Worm (Caenorhabditis elegans) whole organism, mixed stage, embryonic: ENCODE data around the gene F59A6.12.

Source experiments
- M03D4.4 ChIP-seq: sonication (generic microtip); optimal IDR thresholded peaks from 2 replicates; lab custom pipeline; 2017; ENCODE audit warnings: mild to moderate bottlenecking, missing genetic modification characterization, missing compliant biosample characterization
- bed-3 ChIP-seq: fragments of 200-800 bp; sonication (Bioruptor generic); optimal IDR thresholded peaks from 3 replicates; lab custom pipeline; 2018; ENCODE audit warnings: mild to moderate bottlenecking, missing genetic modification characterization, moderate library complexity, missing compliant biosample characterization
- blmp-1 ChIP-seq: fragments of 150-350 bp; optimal IDR thresholded peaks from 2 replicates; lab custom pipeline; 2014; ENCODE audit warnings: missing biosample characterization, missing genetic modification characterization
- ceh-39 ChIP-seq: fragments of 150-350 bp; optimal IDR thresholded peaks from 2 replicates; lab custom pipeline; 2014; ENCODE audit warnings: missing biosample characterization, missing genetic modification characterization
- ceh-43 ChIP-seq: fragments of 200-800 bp; sonication (Bioruptor generic); optimal IDR thresholded peaks from 2 replicates; lab custom pipeline; 2018; ENCODE audit warnings: mild to moderate bottlenecking, missing genetic modification characterization, moderate library complexity, missing compliant biosample characterization
- ceh-83 ChIP-seq: fragments of 200-800 bp; sonication (Bioruptor generic); optimal IDR thresholded peaks from 2 replicates; lab custom pipeline; 2018; ENCODE audit warnings: mild to moderate bottlenecking, missing genetic modification characterization, missing compliant biosample characterization
- ces-1 ChIP-seq: fragments of 150-350 bp; optimal IDR thresholded peaks from 2 replicates; lab custom pipeline; 2014; ENCODE audit warnings: missing biosample characterization, missing genetic modification reagents, missing genetic modification characterization
- cnd-1 ChIP-seq: fragments of 200-800 bp; sonication (Bioruptor generic); optimal IDR thresholded peaks from 2 replicates; lab custom pipeline; 2018; ENCODE audit warnings: mild to moderate bottlenecking, missing genetic modification characterization, missing compliant biosample characterization
- drap-1 ChIP-seq: fragments of 200-800 bp; sonication (Bioruptor generic); optimal IDR thresholded peaks from 3 replicates; lab custom pipeline; 2018; ENCODE audit warnings: mild to moderate bottlenecking, missing genetic modification characterization, missing compliant biosample characterization
- elt-1 ChIP-seq: sonication (generic microtip); optimal IDR thresholded peaks from 2 replicates; lab custom pipeline; 2017; ENCODE audit warnings: missing genetic modification characterization, mild to moderate bottlenecking, missing compliant biosample characterization, antibody characterized with exemption, moderate library complexity, borderline replicate concordance; ENCODE audit not compliant: insufficient read depth
- elt-3 ChIP-seq: fragments of 150-350 bp; optimal IDR thresholded peaks from 2 replicates; lab custom pipeline; 2014; ENCODE audit warnings: missing biosample characterization, missing genetic modification characterization
- flh-1 ChIP-seq: fragments of 200-800 bp; sonication (Bioruptor generic); optimal IDR thresholded peaks from 2 replicates; lab custom pipeline; 2018; ENCODE audit warnings: mild to moderate bottlenecking, missing genetic modification characterization, moderate library complexity, missing compliant biosample characterization
- ham-2 ChIP-seq: fragments of 200-800 bp; sonication (Bioruptor generic); optimal IDR thresholded peaks from 2 replicates; lab custom pipeline; 2018; ENCODE audit warnings: mild to moderate bottlenecking, missing genetic modification characterization, missing compliant biosample characterization
- hlh-1 ChIP-seq: fragments of 150-350 bp; optimal IDR thresholded peaks from 2 replicates; lab custom pipeline; 2014; ENCODE audit warnings: missing biosample characterization, missing genetic modification reagents, missing genetic modification characterization
- lin-13 ChIP-seq: fragments of 150-350 bp; optimal IDR thresholded peaks from 2 replicates; lab custom pipeline; 2014; ENCODE audit warnings: missing biosample characterization, missing genetic modification characterization
- lin-32 ChIP-seq: fragments of 200-800 bp; sonication (Bioruptor generic); optimal IDR thresholded peaks from 2 replicates; lab custom pipeline; 2018; ENCODE audit warnings: mild to moderate bottlenecking, missing genetic modification characterization, missing compliant biosample characterization
- lsy-2 ChIP-seq: fragments of 150-350 bp; optimal IDR thresholded peaks from 2 replicates; lab custom pipeline; 2014; ENCODE audit warnings: missing biosample characterization, missing genetic modification characterization
- mab-5 ChIP-seq: fragments of 150-350 bp; optimal IDR thresholded peaks from 2 replicates; lab custom pipeline; 2014; ENCODE audit warnings: missing biosample characterization, missing genetic modification characterization
- mep-1 ChIP-seq: fragments of 150-350 bp; optimal IDR thresholded peaks from 2 replicates; lab custom pipeline; 2017; ENCODE audit warnings: missing biosample characterization, missing genetic modification reagents, missing genetic modification characterization, inconsistent platforms
- mls-2 ChIP-seq: sonication (generic microtip); optimal IDR thresholded peaks from 2 replicates; lab custom pipeline; 2016; ENCODE audit warnings: mild to moderate bottlenecking, missing genetic modification characterization, moderate library complexity, missing compliant biosample characterization
- nhr-12 ChIP-seq: fragments of 150-350 bp; optimal IDR thresholded peaks from 2 replicates; lab custom pipeline; 2014; ENCODE audit warnings: missing biosample characterization, missing genetic modification characterization
- nhr-2 ChIP-seq: fragments of 150-350 bp; optimal IDR thresholded peaks from 2 replicates; lab custom pipeline; 2014; ENCODE audit warnings: missing biosample characterization, missing genetic modification characterization
- nhr-237 ChIP-seq: fragments of 150-350 bp; optimal IDR thresholded peaks from 2 replicates; lab custom pipeline; 2014; ENCODE audit warnings: missing biosample characterization, missing genetic modification characterization
- nhr-28 ChIP-seq: fragments of 150-350 bp; optimal IDR thresholded peaks from 2 replicates; lab custom pipeline; 2014; ENCODE audit warnings: missing biosample characterization, missing genetic modification characterization
- nhr-76 ChIP-seq: sonication (generic microtip); optimal IDR thresholded peaks from 2 replicates; lab custom pipeline; 2017; ENCODE audit warnings: missing biosample characterization, missing genetic modification characterization
- pha-4 ChIP-seq: fragments of 150-350 bp; optimal IDR thresholded peaks from 2 replicates; lab custom pipeline; 2018; ENCODE audit warnings: missing biosample characterization, missing genetic modification reagents, missing genetic modification characterization
- sem-2 ChIP-seq: fragments of 200-800 bp; sonication (Bioruptor generic); optimal IDR thresholded peaks from 2 replicates; lab custom pipeline; 2018; ENCODE audit warnings: mild to moderate bottlenecking, missing genetic modification characterization, missing compliant biosample characterization
- snpc-4 ChIP-seq: fragments of 150-350 bp; optimal IDR thresholded peaks from 2 replicates; lab custom pipeline; 2014; ENCODE audit warnings: missing biosample characterization, missing genetic modification characterization
- sptf-1 ChIP-seq: sonication (generic microtip); optimal IDR thresholded peaks from 2 replicates; lab custom pipeline; 2017; ENCODE audit warnings: mild to moderate bottlenecking, missing genetic modification characterization, moderate library complexity, missing compliant biosample characterization
- tbx-8 ChIP-seq: fragments of 200-800 bp; sonication (Bioruptor generic); optimal IDR thresholded peaks from 2 replicates; lab custom pipeline; 2018; ENCODE audit warnings: mild to moderate bottlenecking, missing genetic modification characterization, moderate library complexity, missing compliant biosample characterization
- unc-120 ChIP-seq: sonication (generic microtip); optimal IDR thresholded peaks from 2 replicates; lab custom pipeline; 2017; ENCODE audit warnings: missing genetic modification characterization, missing compliant biosample characterization; ENCODE audit not compliant: poor library complexity, severe bottlenecking
- unc-39 ChIP-seq: fragments of 150-350 bp; optimal IDR thresholded peaks from 2 replicates; lab custom pipeline; 2014; ENCODE audit warnings: missing biosample characterization, missing genetic modification characterization
- unc-62 ChIP-seq: fragments of 150-350 bp; optimal IDR thresholded peaks from 2 replicates; lab custom pipeline; 2014; ENCODE audit warnings: missing biosample characterization, missing genetic modification reagents, missing genetic modification characterization
- zip-8 ChIP-seq: fragments of 150-350 bp; optimal IDR thresholded peaks from 2 replicates; lab custom pipeline; 2014; ENCODE audit warnings: missing biosample characterization, missing genetic modification characterization
- ztf-11 ChIP-seq: fragments of 150-350 bp; optimal IDR thresholded peaks from 2 replicates; lab custom pipeline; 2014; ENCODE audit warnings: missing biosample characterization, missing genetic modification characterization

Gene F59A6.12

ce11 chrII:5036128-5036527, 24.2 kb upstream of the F59A6.12 start, which contains the start of gene lrr-1:
TSS of gene lrr-1 (minus strand) at chrII:5036439.
- TF ChIP-seq ham-2 (no peak), nhr-12 (no peak), nhr-28 (tag; lab: Kevin White, UChicago) (no peak), zip-8 (no peak), ceh-43 (GFP tag; lab: Kevin White, UChicago) (no peak), lin-32 (GFP tag; lab: Kevin White, UChicago) (no peak), hlh-1 (tag; lab: Kevin White, UChicago) (no peak), cnd-1 (tag; lab: Kevin White, UChicago) (no peak)

- TF ChIP-seq snpc-4 (tag; lab: Kevin White, UChicago), result no peak
- no peak for TF ChIP-seq lin-32 (GFP tag; lab: Kevin White, UChicago)
- TF ChIP-seq elt-3 (tag; lab: Kevin White, UChicago), result no peak
- TF ChIP-seq ztf-11, result no peak
- TF ChIP-seq lsy-2 (tag; lab: Kevin White, UChicago), result no peak
- TF ChIP-seq drap-1, result no peak
- TF ChIP-seq cnd-1 (tag; lab: Kevin White, UChicago), result no peak
- no peak for TF ChIP-seq mab-5 (tag; lab: Kevin White, UChicago)
- TF ChIP-seq lin-13 (tag; lab: Kevin White, UChicago), result no peak
- no peak for TF ChIP-seq nhr-28 (tag; lab: Kevin White, UChicago)
- TF ChIP-seq unc-39 (tag; lab: Kevin White, UChicago), result no peak
- TF ChIP-seq mep-1 (tag; lab: Kevin White, UChicago), result no peak
- TF ChIP-seq hlh-1 (tag; lab: Kevin White, UChicago), result no peak
- TF ChIP-seq M03D4.4 (tag; lab: Kevin White, UChicago), result no peak
- no peak for TF ChIP-seq blmp-1 (tag; lab: Kevin White, UChicago)
- TF ChIP-seq, all 35 proteins: peak for 0
Measured at ce11 chrII:5033935-5034334, 22.1 kb upstream of the F59A6.12 start, which contains the start of gene F33G12.3. TSS of gene F33G12.3 (minus strand) at chrII:5034035.

- TF ChIP-seq unc-39 (tag; lab: Kevin White, UChicago), result peak; percentile 27
- peak; percentile 75 for TF ChIP-seq ceh-83 (GFP tag; lab: Kevin White, UChicago)
- peak; percentile 88 for TF ChIP-seq tbx-8
- TF ChIP-seq mls-2 (tag; lab: Kevin White, UChicago), result peak; percentile 97
- peak; percentile 8 for TF ChIP-seq blmp-1 (tag; lab: Kevin White, UChicago)
- peak; percentile 93 for TF ChIP-seq lin-32 (GFP tag; lab: Kevin White, UChicago)
- peak; percentile 39 for TF ChIP-seq mep-1 (tag; lab: Kevin White, UChicago)
- peak; percentile 4 for TF ChIP-seq elt-1
- peak; percentile 53 for TF ChIP-seq nhr-28 (tag; lab: Kevin White, UChicago)
- TF ChIP-seq bed-3 (GFP tag; lab: Kevin White, UChicago), result peak; percentile 82
- TF ChIP-seq cnd-1 (tag; lab: Kevin White, UChicago), result peak; percentile 95
- peak; percentile 28 for TF ChIP-seq nhr-237 (tag; lab: Kevin White, UChicago)
- no peak for TF ChIP-seq mab-5 (tag; lab: Kevin White, UChicago)
- TF ChIP-seq elt-3 (tag; lab: Kevin White, UChicago), result no peak
- TF ChIP-seq ztf-11, result peak; percentile 85
- TF ChIP-seq nhr-76, result no peak
- TF ChIP-seq unc-62, result peak; percentile 59
- TF ChIP-seq pha-4 (tag; lab: Kevin White, UChicago), result peak; percentile 63
- peak; percentile 93 for TF ChIP-seq ham-2
- no peak for TF ChIP-seq snpc-4 (tag; lab: Kevin White, UChicago)
- TF ChIP-seq lin-13 (tag; lab: Kevin White, UChicago), result peak; percentile 48
- peak; percentile 87 for TF ChIP-seq ceh-43 (GFP tag; lab: Kevin White, UChicago)
- no peak for TF ChIP-seq nhr-2 (tag; lab: Kevin White, UChicago)
- peak; percentile 92 for TF ChIP-seq sem-2 (GFP tag; lab: Kevin White, UChicago)
- no peak for TF ChIP-seq nhr-12
- peak; percentile 95 for TF ChIP-seq drap-1
- peak; percentile 61 for TF ChIP-seq lsy-2 (tag; lab: Kevin White, UChicago)
- TF ChIP-seq flh-1, result peak; percentile 80
- peak; percentile 89 for TF ChIP-seq unc-120
- TF ChIP-seq sptf-1 (tag; lab: Kevin White, UChicago), result peak; percentile 96
- TF ChIP-seq ces-1 (GFP tag; lab: Kevin White, UChicago), result no peak
- peak; percentile 34 for TF ChIP-seq hlh-1 (tag; lab: Kevin White, UChicago)
- TF ChIP-seq ceh-39 (tag; lab: Kevin White, UChicago), result no peak
- peak; percentile 94 for TF ChIP-seq M03D4.4 (tag; lab: Kevin White, UChicago)
Measured at ce11 chrII:5032669-5033068, 20.8 kb upstream of the F59A6.12 start.
